Fruit fly (Drosophila melanogaster): ENCODE data around the gene Fer2LCH.
A peak's percentile ranks its signal among the peaks of the same experiment; 100 is the strongest.

The Fer2LCH gene

DNA sequence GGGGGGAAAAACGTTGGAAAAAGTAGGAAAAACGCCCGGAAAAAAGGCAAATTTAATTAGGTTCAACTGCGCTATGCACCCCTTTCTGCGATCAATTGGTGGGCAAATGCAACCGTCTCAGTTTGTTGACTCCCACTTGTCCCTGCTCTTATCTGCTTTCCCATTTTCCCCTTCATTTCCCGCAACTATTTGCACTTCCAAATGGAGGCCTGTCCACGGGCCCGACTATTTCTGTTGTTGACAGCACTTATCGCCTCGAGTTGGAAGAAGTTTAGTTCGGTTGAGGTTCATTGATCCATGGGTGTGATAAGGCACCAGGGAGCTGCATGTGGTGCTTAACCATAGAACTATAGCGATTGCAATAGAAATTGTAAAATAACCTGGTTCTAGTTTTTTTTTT is 35.0 kb upstream of the Fer2LCH start:
- 0 out of 3 replicates have a peak, but pooled peaks have one; percentile 27 for TF ChIP-seq eg (GFP tag; IDR thresholded peaks at IDR 0.05)
- no peak for TF ChIP-seq Sox102F (GFP tag; optimal IDR thresholded peaks at IDR 0.05)
- TF ChIP-seq Eip75B (GFP tag; optimal IDR thresholded peaks at IDR 0.05): no peak
- TF ChIP-seq CG6808 (GFP tag; optimal IDR thresholded peaks at IDR 0.05): peak; percentile 22
- TF ChIP-seq CG6163 (GFP tag; IDR thresholded peaks at IDR 0.05): peak; percentile 56; the same call in 2 of the 3 replicates
- TF ChIP-seq Gug (GFP tag; IDR thresholded peaks at IDR 0.05): 0 out of 2 replicates have a peak, but pooled peaks have one; percentile 9
- peak; percentile 55 for TF ChIP-seq fkh (GFP tag; optimal IDR thresholded peaks at IDR 0.05)
- TF ChIP-seq Eip78C (GFP tag): peak; percentile 46

DNA sequence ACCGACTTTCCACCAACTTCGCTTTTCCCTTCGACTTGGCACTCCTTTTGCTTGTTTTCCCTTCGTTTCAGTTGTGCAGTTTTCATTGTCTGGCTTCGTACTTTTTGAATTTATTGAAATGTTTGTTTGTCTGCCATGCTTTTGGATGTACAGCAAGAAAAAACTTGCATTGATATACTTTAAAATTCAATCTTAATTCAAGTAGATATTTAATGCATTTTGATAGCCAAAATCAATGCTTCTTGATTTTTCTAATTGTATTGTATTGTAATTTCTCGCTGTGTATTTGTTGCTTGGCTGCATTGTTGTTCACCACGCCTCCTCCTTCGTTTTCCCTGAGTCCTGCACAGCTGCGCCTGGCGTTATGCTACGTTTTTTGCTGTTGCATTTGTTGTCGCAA is 32.9 kb upstream of the Fer2LCH start:
- TF ChIP-seq CG4318 (GFP tag; optimal IDR thresholded peaks at IDR 0.05) (peak; percentile 21), acj6 (GFP tag; optimal IDR thresholded peaks at IDR 0.05) (peak; percentile 3), ss (GFP tag; optimal IDR thresholded peaks at IDR 0.05) (peak in 1 of 2 experiments; percentile 10), Hr4 (GFP tag; optimal IDR thresholded peaks at IDR 0.05) (peak; percentile 47), Ets96B (tag; optimal IDR thresholded peaks at IDR 0.05) (peak; percentile 54), achi (GFP tag; optimal IDR thresholded peaks at IDR 0.05) (no peak), Blimp-1 (GFP tag; optimal IDR thresholded peaks at IDR 0.05) (no peak), net (GFP tag; optimal IDR thresholded peaks at IDR 0.05) (no peak), CG3032 (tag; optimal IDR thresholded peaks at IDR 0.05) (peak; percentile 12), CG15336 (GFP tag; IDR thresholded peaks at IDR 0.05) (peak; percentile 40; the same call in 1 of the 2 replicates), CG11294 (GFP tag; IDR thresholded peaks at IDR 0.05) (no peak), Sox102F (GFP tag; optimal IDR thresholded peaks at IDR 0.05) (no peak), CG6854 (GFP tag; optimal IDR thresholded peaks at IDR 0.05) (no peak), salr (GFP tag; optimal IDR thresholded peaks at IDR 0.05) (peak in 1 of 2 experiments; percentile 39), OdsH (GFP tag; optimal IDR thresholded peaks at IDR 0.05) (peak; percentile 1), dac (GFP tag; optimal IDR thresholded peaks at IDR 0.05) (no peak), CG16779 (tag; optimal IDR thresholded peaks at IDR 0.05) (no peak), Sox15 (GFP tag; optimal IDR thresholded peaks at IDR 0.05) (no peak), CG11902 (GFP tag; optimal IDR thresholded peaks at IDR 0.05) (no peak), fkh (GFP tag; optimal IDR thresholded peaks at IDR 0.05) (no peak), CG10669 (GFP tag; optimal IDR thresholded peaks at IDR 0.05) (peak; percentile 42), spab (GFP tag; optimal IDR thresholded peaks at IDR 0.05) (peak; percentile 6), CG6276 (GFP tag; optimal IDR thresholded peaks at IDR 0.05) (peak; percentile 25), Met (GFP tag; optimal IDR thresholded peaks at IDR 0.05) (peak; percentile 1), topi (GFP tag; optimal IDR thresholded peaks at IDR 0.05) (peak; percentile 15), CG31627 (GFP tag; optimal IDR thresholded peaks at IDR 0.05) (no peak), Ets21C (GFP tag; optimal IDR thresholded peaks at IDR 0.05) (no peak), Sox14 (GFP tag; optimal IDR thresholded peaks at IDR 0.05) (peak; percentile 25), dsx (GFP tag; optimal IDR thresholded peaks at IDR 0.05; ENCODE audit: poor library complexity, severe bottlenecking) (no peak), CG11762 (GFP tag; optimal IDR thresholded peaks at IDR 0.05; ENCODE audit: insufficient read depth) (no peak), CG6792 (GFP tag; optimal IDR thresholded peaks at IDR 0.05) (no peak), CG8319 (GFP tag; optimal IDR thresholded peaks at IDR 0.05) (no peak), CG1621 (tag; optimal IDR thresholded peaks at IDR 0.05) (peak; percentile 18), Lpt (GFP tag; optimal IDR thresholded peaks at IDR 0.05) (no peak), CG3919 (GFP tag; optimal IDR thresholded peaks at IDR 0.05) (peak; percentile 34), CG8119 (GFP tag; IDR thresholded peaks at IDR 0.05) (no peak), CG32006 (GFP tag; optimal IDR thresholded peaks at IDR 0.05) (peak; percentile 56), Eip93F (GFP tag; optimal IDR thresholded peaks at IDR 0.05) (no peak), CG34406 (GFP tag; optimal IDR thresholded peaks at IDR 0.05) (no peak), CG9139 (GFP tag; optimal IDR thresholded peaks at IDR 0.05) (peak; percentile 9), fd59A (GFP tag; optimal IDR thresholded peaks at IDR 0.05) (no peak), Hr39 (GFP tag; optimal IDR thresholded peaks at IDR 0.05) (peak; percentile 14), CG6163 (GFP tag; IDR thresholded peaks at IDR 0.05) (no peak), esn (GFP tag; optimal IDR thresholded peaks at IDR 0.05) (peak; percentile 5), fd85E (GFP tag; optimal IDR thresholded peaks at IDR 0.05) (no peak)

Measured in whole organism, prepupa.